In the genomic region with DNA sequence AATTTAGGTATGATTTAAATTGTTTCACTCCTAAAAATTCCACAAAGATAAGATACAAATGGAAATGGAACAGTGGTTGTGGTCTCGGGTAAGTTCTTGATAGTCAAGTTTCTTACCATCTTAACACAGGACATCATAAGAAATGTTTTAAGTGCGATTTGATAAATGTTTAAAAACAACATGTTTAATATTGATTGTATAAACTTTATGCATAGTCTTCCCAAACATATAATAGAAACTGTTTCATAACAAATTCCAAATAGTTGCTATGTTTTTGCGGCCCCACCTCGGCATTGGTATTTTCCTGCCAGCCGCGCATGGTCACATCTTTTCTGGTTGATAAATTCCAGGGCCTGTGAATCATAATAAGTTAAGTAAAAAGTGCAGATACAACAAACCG, we compare ENCODE assay signal across 1 fruit fly cellular context.
TF ChIP-seq lines count a peak whose summit lies in the region.

A gene (plus strand): TSS at position 318 of the 400 bp plus-strand sequence.

TF ChIP-seq in whole organism, embryonic, 481 proteins besides CTCF, POLR2A, EP300 and RAD21 (continued from another document and continues in another):
- TF ChIP-seq gce (GFP tag; IDR thresholded peaks at IDR 0.05; lab: Robert Waterston, UW) = peak; percentile 34; the same call in 1 of the 3 replicates
- TF ChIP-seq zfh1 (GFP tag; IDR thresholded peaks at IDR 0.05; lab: Robert Waterston, UW) = peak; percentile 80
- no peak for TF ChIP-seq CG43689 (GFP tag; IDR thresholded peaks at IDR 0.05; lab: Robert Waterston, UW)
- TF ChIP-seq pfk (GFP tag; optimal IDR thresholded peaks at IDR 0.05; lab: Kevin White, UChicago) = peak; percentile 93
- no peak for TF ChIP-seq CG11504 (tag; optimal IDR thresholded peaks at IDR 0.05; lab: Kevin White, UChicago)
- TF ChIP-seq abd-A (tag; optimal IDR thresholded peaks at IDR 0.05; lab: Kevin White, UChicago) = no peak
- TF ChIP-seq klu (GFP tag; IDR thresholded peaks at IDR 0.05; lab: Robert Waterston, UW) = peak; percentile 63
- TF ChIP-seq oc (tag; optimal IDR thresholded peaks at IDR 0.05; lab: Kevin White, UChicago) = no peak
- TF ChIP-seq CG4820 (GFP tag; optimal IDR thresholded peaks at IDR 0.05; lab: Kevin White, UChicago) = peak; percentile 22
- TF ChIP-seq Gsc (GFP tag; IDR thresholded peaks at IDR 0.05; lab: Robert Waterston, UW) = no peak
- TF ChIP-seq CG13424 (tag; optimal IDR thresholded peaks at IDR 0.05; lab: Kevin White, UChicago) = peak; percentile 61
- peak in 1 of 3 experiments; percentile 39 for TF ChIP-seq lola (GFP tag; optimal IDR thresholded peaks at IDR 0.05; lab: Kevin White, UChicago)
- TF ChIP-seq CG12391 (tag; optimal IDR thresholded peaks at IDR 0.05; lab: Kevin White, UChicago) = peak; percentile 75
- TF ChIP-seq CG34422 (GFP tag; IDR thresholded peaks at IDR 0.05; lab: Robert Waterston, UW) = peak; percentile 66; the same call in 2 of the 3 replicates
- no peak for TF ChIP-seq salm (tag; optimal IDR thresholded peaks at IDR 0.05; lab: Kevin White, UChicago)
- no peak for TF ChIP-seq bigmax (GFP tag; optimal IDR thresholded peaks at IDR 0.05; lab: Kevin White, UChicago)
- peak; percentile 33 for TF ChIP-seq CG13775 (GFP tag; optimal IDR thresholded peaks at IDR 0.05; lab: Kevin White, UChicago)
- peak; percentile 10 for TF ChIP-seq p53 (GFP tag; optimal IDR thresholded peaks at IDR 0.05; lab: Kevin White, UChicago)
- TF ChIP-seq Elba2 (GFP tag; optimal IDR thresholded peaks at IDR 0.05; lab: Kevin White, UChicago) = no peak
- peak; percentile 50 for TF ChIP-seq CG10979 (tag; optimal IDR thresholded peaks at IDR 0.05; lab: Kevin White, UChicago)
- no peak for TF ChIP-seq tna (GFP tag; IDR thresholded peaks at IDR 0.05; lab: Robert Waterston, UW; ENCODE audit: partially characterized antibody)
- TF ChIP-seq CG34376 (GFP tag; optimal IDR thresholded peaks at IDR 0.05; lab: Kevin White, UChicago) = no peak
- no peak for TF ChIP-seq CG1832 (GFP tag; optimal IDR thresholded peaks at IDR 0.05; lab: Kevin White, UChicago)
- no peak for TF ChIP-seq Sox100B (GFP tag; optimal IDR thresholded peaks at IDR 0.05; lab: Kevin White, UChicago)
- TF ChIP-seq fu2 (GFP tag; optimal IDR thresholded peaks at IDR 0.05; lab: Kevin White, UChicago) = peak; percentile 50
- TF ChIP-seq sens (GFP tag; lab: Kevin White, UChicago) = peak; percentile 82
- peak; percentile 63 for TF ChIP-seq al (GFP tag; IDR thresholded peaks at IDR 0.05; lab: Robert Waterston, UW)
- TF ChIP-seq knrl (GFP tag; IDR thresholded peaks at IDR 0.05; lab: Robert Waterston, UW; ENCODE audit: partially characterized antibody) = peak; percentile 36; the same call in 1 of the 3 replicates
- TF ChIP-seq mld (GFP tag; IDR thresholded peaks at IDR 0.05; lab: Robert Waterston, UW; ENCODE audit: partially characterized antibody) = no peak
- no peak for TF ChIP-seq gt (GFP tag; IDR thresholded peaks at IDR 0.05; lab: Robert Waterston, UW)
- TF ChIP-seq Atf3 (GFP tag; optimal IDR thresholded peaks at IDR 0.05; lab: Kevin White, UChicago) = no peak
- no peak for TF ChIP-seq CG6791 (GFP tag; IDR thresholded peaks at IDR 0.05; lab: Robert Waterston, UW; ENCODE audit: partially characterized antibody)
- no peak for TF ChIP-seq HLHmδ (GFP tag; optimal IDR thresholded peaks at IDR 0.05; lab: Kevin White, UChicago)
- TF ChIP-seq Sry-δ (GFP tag; optimal IDR thresholded peaks at IDR 0.05; lab: Kevin White, UChicago) = peak; percentile 44
- TF ChIP-seq CG7786 (GFP tag; optimal IDR thresholded peaks at IDR 0.05; lab: Kevin White, UChicago) = peak; percentile 53
- peak; percentile 57 for TF ChIP-seq bab2 (GFP tag; optimal IDR thresholded peaks at IDR 0.05; lab: Kevin White, UChicago)
- no peak for TF ChIP-seq fd64A (GFP tag; optimal IDR thresholded peaks at IDR 0.05; lab: Kevin White, UChicago)
- TF ChIP-seq CG31441 (GFP tag; IDR thresholded peaks at IDR 0.05; lab: Robert Waterston, UW) = no peak; the same call in 1 of the 2 replicates
- TF ChIP-seq pita (GFP tag; optimal IDR thresholded peaks at IDR 0.05; lab: Kevin White, UChicago) = peak; percentile 59
- TF ChIP-seq CG11456 (GFP tag; IDR thresholded peaks at IDR 0.05; lab: Robert Waterston, UW) = peak; percentile 83
- TF ChIP-seq CG10147 (GFP tag; optimal IDR thresholded peaks at IDR 0.05; lab: Kevin White, UChicago) = no peak
- TF ChIP-seq dpn (GFP tag; optimal IDR thresholded peaks at IDR 0.05; lab: Kevin White, UChicago) = peak; percentile 37 to 58
- TF ChIP-seq Ravus (GFP tag; IDR thresholded peaks at IDR 0.05; lab: Robert Waterston, UW) = no peak
- TF ChIP-seq CG1233 (GFP tag; optimal IDR thresholded peaks at IDR 0.05; lab: Kevin White, UChicago) = peak; percentile 13
- no peak for TF ChIP-seq CG8478 (optimal IDR thresholded peaks at IDR 0.05; lab: Kevin White, UChicago)
- TF ChIP-seq crc (GFP tag; optimal IDR thresholded peaks at IDR 0.05; lab: Kevin White, UChicago) = peak; percentile 25
- peak; percentile 60 for TF ChIP-seq ttk (GFP tag; IDR thresholded peaks at IDR 0.05; lab: Robert Waterston, UW)
- no peak for TF ChIP-seq Doc2 (GFP tag; IDR thresholded peaks at IDR 0.05; lab: Robert Waterston, UW)
- no peak for TF ChIP-seq run (tag; optimal IDR thresholded peaks at IDR 0.05; lab: Kevin White, UChicago)
- no peak for TF ChIP-seq hth (optimal IDR thresholded peaks at IDR 0.05; lab: Kevin White, UChicago)
- TF ChIP-seq tap (tag; optimal IDR thresholded peaks at IDR 0.05; lab: Kevin White, UChicago) = no peak
- no peak for TF ChIP-seq CG18262 (tag; optimal IDR thresholded peaks at IDR 0.05; lab: Kevin White, UChicago)
- no peak for TF ChIP-seq sna (GFP tag; IDR thresholded peaks at IDR 0.05; lab: Robert Waterston, UW; ENCODE audit: partially characterized antibody)
- TF ChIP-seq tll (GFP tag; optimal IDR thresholded peaks at IDR 0.05; lab: Kevin White, UChicago) = no peak
- no peak for TF ChIP-seq CG11560 (tag; IDR thresholded peaks at IDR 0.05; lab: Robert Waterston, UW)
- TF ChIP-seq CG7987 (GFP tag; optimal IDR thresholded peaks at IDR 0.05; lab: Kevin White, UChicago) = no peak
- TF ChIP-seq jumu (GFP tag; optimal IDR thresholded peaks at IDR 0.05; lab: Kevin White, UChicago) = peak; percentile 33
- peak; percentile 33 for TF ChIP-seq CG8388 (GFP tag; optimal IDR thresholded peaks at IDR 0.05; lab: Kevin White, UChicago)
- no peak for TF ChIP-seq CG6683 (GFP tag; optimal IDR thresholded peaks at IDR 0.05; lab: Kevin White, UChicago)
- TF ChIP-seq row (GFP tag; IDR thresholded peaks at IDR 0.05; lab: Robert Waterston, UW) = peak; percentile 82
- TF ChIP-seq Camta (GFP tag; optimal IDR thresholded peaks at IDR 0.05; lab: Kevin White, UChicago) = no peak
- TF ChIP-seq CG14710 (tag; optimal IDR thresholded peaks at IDR 0.05; lab: Kevin White, UChicago) = peak; percentile 72
- no peak for TF ChIP-seq CG3995 (GFP tag; optimal IDR thresholded peaks at IDR 0.05; lab: Kevin White, UChicago)
- no peak for TF ChIP-seq Optix (GFP tag; IDR thresholded peaks at IDR 0.05; lab: Robert Waterston, UW)
- no peak for TF ChIP-seq Nf-YC (tag; optimal IDR thresholded peaks at IDR 0.05; lab: Kevin White, UChicago)
- TF ChIP-seq sqz (GFP tag; optimal IDR thresholded peaks at IDR 0.05; lab: Kevin White, UChicago) = no peak
- TF ChIP-seq CkIIα-i1 (GFP tag; IDR thresholded peaks at IDR 0.05; lab: Robert Waterston, UW) = no peak
- TF ChIP-seq CG12155 (GFP tag; optimal IDR thresholded peaks at IDR 0.05; lab: Kevin White, UChicago) = peak; percentile 45
- TF ChIP-seq MESR4 (GFP tag; optimal IDR thresholded peaks at IDR 0.05; lab: Kevin White, UChicago) = no peak
- no peak for TF ChIP-seq eve (GFP tag; optimal IDR thresholded peaks at IDR 0.05; lab: Kevin White, UChicago)
- TF ChIP-seq Mad (GFP tag; optimal IDR thresholded peaks at IDR 0.05; lab: Kevin White, UChicago) = no peak
- peak; percentile 60 for TF ChIP-seq Dek (tag; optimal IDR thresholded peaks at IDR 0.05; lab: Kevin White, UChicago)
- no peak for TF ChIP-seq Tbp (GFP tag; optimal IDR thresholded peaks at IDR 0.05; lab: Kevin White, UChicago)
- TF ChIP-seq CG9876 (GFP tag; optimal IDR thresholded peaks at IDR 0.05; lab: Kevin White, UChicago) = peak; percentile 13
- peak; percentile 69 for TF ChIP-seq CG1024 (GFP tag; IDR thresholded peaks at IDR 0.05; lab: Robert Waterston, UW)
- no peak for TF ChIP-seq zen (tag; optimal IDR thresholded peaks at IDR 0.05; lab: Kevin White, UChicago)
- no peak for TF ChIP-seq slp2 (GFP tag; optimal IDR thresholded peaks at IDR 0.05; lab: Kevin White, UChicago)
- no peak for TF ChIP-seq chinmo (GFP tag; IDR thresholded peaks at IDR 0.05; lab: Robert Waterston, UW; ENCODE audit: partially characterized antibody)
- no peak for TF ChIP-seq trh (GFP tag; optimal IDR thresholded peaks at IDR 0.05; lab: Kevin White, UChicago)
- peak; percentile 39 to 54 for TF ChIP-seq Hr51 (GFP tag; optimal IDR thresholded peaks at IDR 0.05; lab: Kevin White, UChicago)
- TF ChIP-seq Lpt (GFP tag; optimal IDR thresholded peaks at IDR 0.05; lab: Kevin White, UChicago) = no peak
- peak; percentile 10 for TF ChIP-seq CG1647 (GFP tag; optimal IDR thresholded peaks at IDR 0.05; lab: Kevin White, UChicago)
- no peak for TF ChIP-seq CG10543 (GFP tag; optimal IDR thresholded peaks at IDR 0.05; lab: Kevin White, UChicago)
- peak; percentile 82 for TF ChIP-seq Rfx (GFP tag; IDR thresholded peaks at IDR 0.05; lab: Robert Waterston, UW)
- no peak for TF ChIP-seq usp (GFP tag; optimal IDR thresholded peaks at IDR 0.05; lab: Kevin White, UChicago)
- TF ChIP-seq exex (tag; optimal IDR thresholded peaks at IDR 0.05; lab: Kevin White, UChicago) = no peak
- no peak for TF ChIP-seq grn (GFP tag; optimal IDR thresholded peaks at IDR 0.05; lab: Kevin White, UChicago)
- TF ChIP-seq en (GFP tag; optimal IDR thresholded peaks at IDR 0.05; lab: Kevin White, UChicago) = no peak
- TF ChIP-seq CG16779 (GFP tag; IDR thresholded peaks at IDR 0.05; lab: Robert Waterston, UW) = no peak
- TF ChIP-seq Atf-2 (GFP tag; optimal IDR thresholded peaks at IDR 0.05; lab: Kevin White, UChicago) = no peak
- TF ChIP-seq Fer1 (GFP tag; optimal IDR thresholded peaks at IDR 0.05; lab: Kevin White, UChicago) = no peak
- peak in 1 of 2 experiments; percentile 65 for TF ChIP-seq chif (GFP tag; optimal IDR thresholded peaks at IDR 0.05; lab: Kevin White, UChicago)
- peak; percentile 67; the same call in 2 of the 3 replicates for TF ChIP-seq CG14050 (GFP tag; IDR thresholded peaks at IDR 0.05; lab: Robert Waterston, UW)
- peak; percentile 61 for TF ChIP-seq CG12659 (GFP tag; optimal IDR thresholded peaks at IDR 0.05; lab: Kevin White, UChicago)
- TF ChIP-seq Vsx1 (GFP tag; optimal IDR thresholded peaks at IDR 0.05; lab: Kevin White, UChicago) = no peak
- no peak for TF ChIP-seq fd102C (GFP tag; optimal IDR thresholded peaks at IDR 0.05; lab: Kevin White, UChicago)
- no peak for TF ChIP-seq btn (GFP tag; optimal IDR thresholded peaks at IDR 0.05; lab: Kevin White, UChicago)
- TF ChIP-seq Hsf (GFP tag; optimal IDR thresholded peaks at IDR 0.05; lab: Kevin White, UChicago) = peak; percentile 36
- no peak for TF ChIP-seq Meics (GFP tag; optimal IDR thresholded peaks at IDR 0.05; lab: Kevin White, UChicago)
- TF ChIP-seq CG12219 (GFP tag; optimal IDR thresholded peaks at IDR 0.05; lab: Kevin White, UChicago) = no peak
- peak; percentile 39; the same call in 1 of the 2 replicates for TF ChIP-seq CG14667 (GFP tag; IDR thresholded peaks at IDR 0.05; lab: Robert Waterston, UW)
- peak; percentile 46; the same call in 1 of the 3 replicates for TF ChIP-seq ase (GFP tag; IDR thresholded peaks at IDR 0.05; lab: Robert Waterston, UW)
- peak; percentile 25; the same call in 1 of the 2 replicates for TF ChIP-seq seq (GFP tag; IDR thresholded peaks at IDR 0.05; lab: Robert Waterston, UW)
- TF ChIP-seq Ada2b (GFP tag; IDR thresholded peaks at IDR 0.05; lab: Robert Waterston, UW) = peak; percentile 84
- TF ChIP-seq danr (GFP tag; IDR thresholded peaks at IDR 0.05; lab: Robert Waterston, UW) = no peak
- no peak for TF ChIP-seq ab (GFP tag; optimal IDR thresholded peaks at IDR 0.05; lab: Kevin White, UChicago)
- TF ChIP-seq slou (GFP tag; optimal IDR thresholded peaks at IDR 0.05; lab: Kevin White, UChicago) = peak; percentile 8
- peak; percentile 66 for TF ChIP-seq nmo (GFP tag; optimal IDR thresholded peaks at IDR 0.05; lab: Kevin White, UChicago)
- TF ChIP-seq CG7271 (tag; optimal IDR thresholded peaks at IDR 0.05; lab: Kevin White, UChicago) = peak; percentile 23
- peak; percentile 47 for TF ChIP-seq fd96Cb (tag; optimal IDR thresholded peaks at IDR 0.05; lab: Kevin White, UChicago)
- TF ChIP-seq CG9215 (GFP tag; IDR thresholded peaks at IDR 0.05; lab: Robert Waterston, UW) = peak; percentile 40; the same call in 1 of the 2 replicates
- TF ChIP-seq CG14441 (GFP tag; IDR thresholded peaks at IDR 0.05; lab: Robert Waterston, UW) = no peak
- TF ChIP-seq vvl (GFP tag; IDR thresholded peaks at IDR 0.05; lab: Robert Waterston, UW) = peak; percentile 91
- peak; percentile 5 for TF ChIP-seq vfl (GFP tag; optimal IDR thresholded peaks at IDR 0.05; lab: Kevin White, UChicago)
- no peak for TF ChIP-seq CG6254 (GFP tag; optimal IDR thresholded peaks at IDR 0.05; lab: Kevin White, UChicago)
- TF ChIP-seq CG12942 (GFP tag; optimal IDR thresholded peaks at IDR 0.05; lab: Kevin White, UChicago) = peak; percentile 37
- TF ChIP-seq repo (GFP tag; optimal IDR thresholded peaks at IDR 0.05; lab: Kevin White, UChicago) = peak; percentile 19
- no peak for TF ChIP-seq Hey (tag; optimal IDR thresholded peaks at IDR 0.05; lab: Kevin White, UChicago)
- no peak for TF ChIP-seq fd3F (GFP tag; optimal IDR thresholded peaks at IDR 0.05; lab: Kevin White, UChicago)
- TF ChIP-seq CG15269 (tag; optimal IDR thresholded peaks at IDR 0.05; lab: Kevin White, UChicago) = no peak
- peak; percentile 31 for TF ChIP-seq Oli (tag; optimal IDR thresholded peaks at IDR 0.05; lab: Kevin White, UChicago)
- peak; percentile 57 for TF ChIP-seq CG17829 (tag; optimal IDR thresholded peaks at IDR 0.05; lab: Kevin White, UChicago)
- peak; percentile 74 for TF ChIP-seq lmd (GFP tag; IDR thresholded peaks at IDR 0.05; lab: Robert Waterston, UW)
- TF ChIP-seq tin (GFP tag; optimal IDR thresholded peaks at IDR 0.05; lab: Kevin White, UChicago) = peak; percentile 46
- TF ChIP-seq CG32767 (GFP tag; IDR thresholded peaks at IDR 0.05; lab: Robert Waterston, UW) = peak; percentile 61; the same call in 1 of the 2 replicates
- TF ChIP-seq Opbp (GFP tag; IDR thresholded peaks at IDR 0.05; lab: Robert Waterston, UW; ENCODE audit: partially characterized antibody) = no peak
- TF ChIP-seq Jarid2 (GFP tag; optimal IDR thresholded peaks at IDR 0.05; lab: Kevin White, UChicago) = peak; percentile 29
- no peak for TF ChIP-seq CG34224 (GFP tag; IDR thresholded peaks at IDR 0.05; lab: Robert Waterston, UW; ENCODE audit: partially characterized antibody)
- peak; percentile 90 for TF ChIP-seq Ets65A (GFP tag; lab: Kevin White, UChicago)
